Worm (Caenorhabditis elegans) whole organism, L4 larva: ENCODE measurements around the gene T19D2.3.

Source experiments
- ctbp-1 ChIP-seq: fragments of 200-800 bp; sonication (Bioruptor generic); IDR thresholded peaks from 2 replicates; pipeline ENCODE4 v1.3.6; 2022; ENCODE audit warnings: missing genetic modification reagents, missing genetic modification characterization, missing compliant biosample characterization
- dve-1 ChIP-seq: sonication (generic microtip); optimal IDR thresholded peaks from 2 replicates; lab custom pipeline; 2017; ENCODE audit warnings: antibody characterized with exemption, mild to moderate bottlenecking, missing genetic modification characterization, missing compliant biosample characterization; ENCODE audit not compliant: insufficient read depth
- jun-1 ChIP-seq: fragments of 150-350 bp; optimal IDR thresholded peaks from 2 replicates; lab custom pipeline; 2014; ENCODE audit warnings: missing biosample characterization, missing genetic modification reagents, missing genetic modification characterization
- mep-1 ChIP-seq: fragments of 150-350 bp; sonication (generic microtip); optimal IDR thresholded peaks from 3 replicates; lab custom pipeline; 2014; ENCODE audit warnings: missing biosample characterization, missing genetic modification characterization
- nhr-25 ChIP-seq: sonication (generic microtip); optimal IDR thresholded peaks from 2 replicates; lab custom pipeline; 2017; ENCODE audit warnings: missing genetic modification characterization, mild to moderate bottlenecking, missing compliant biosample characterization, antibody characterized with exemption, moderate library complexity, borderline replicate concordance; ENCODE audit not compliant: insufficient read depth
- nhr-76 ChIP-seq: fragments of 150-350 bp; optimal IDR thresholded peaks from 2 replicates; lab custom pipeline; 2014; ENCODE audit warnings: missing biosample characterization, missing genetic modification characterization
- unc-39 ChIP-seq: sonication (generic microtip); optimal IDR thresholded peaks from 2 replicates; lab custom pipeline; 2017; ENCODE audit warnings: missing biosample characterization, missing genetic modification characterization

DNA sequence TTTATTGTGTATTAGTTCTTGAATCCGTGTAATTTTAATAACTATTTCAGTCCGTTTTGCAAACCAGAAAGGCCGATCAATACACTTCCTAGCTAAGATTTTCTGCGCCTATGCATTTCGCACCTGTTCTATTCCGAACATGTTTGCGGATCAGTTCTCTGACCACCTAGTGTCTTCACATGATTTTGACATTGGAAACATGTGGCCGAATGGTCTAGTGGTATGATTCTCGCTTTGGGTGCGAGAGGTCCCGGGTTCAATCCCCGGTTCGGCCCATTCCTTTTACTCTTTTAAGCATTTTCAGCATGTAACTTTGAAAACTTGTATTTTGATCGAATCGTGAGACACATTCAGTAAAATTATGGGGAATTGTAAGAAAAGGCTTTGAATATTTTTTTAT, 30.3 kb downstream of the T19D2.3 start:
- TF ChIP-seq nhr-76 (tag; lab: Kevin White, UChicago) (no peak), dve-1 (peak; percentile 54), mep-1 (tag; lab: Kevin White, UChicago) (no peak), nhr-25 (tag; lab: Kevin White, UChicago) (no peak), jun-1 (tag; lab: Kevin White, UChicago) (no peak), ctbp-1 (GFP tag; lab: Robert Waterston, UW) (peak; percentile 54; the same call in 1 of the 2 replicates), unc-39 (tag; lab: Kevin White, UChicago) (no peak)
